Worm (Caenorhabditis elegans) whole organism, L2 larva: ENCODE results near the gene dif-1.

Experiments
- C34F6.9 ChIP-seq: fragments of 150-350 bp; optimal IDR thresholded peaks from 2 replicates; lab custom pipeline; 2014; ENCODE audit warnings: missing biosample characterization, missing genetic modification characterization
- F13H6.1 ChIP-seq: sonication (generic microtip); optimal IDR thresholded peaks from 2 replicates; lab custom pipeline; 2016; ENCODE audit warnings: missing genetic modification characterization, missing compliant biosample characterization
- R02D3.7 ChIP-seq: fragments of 150-350 bp; optimal IDR thresholded peaks from 2 replicates; lab custom pipeline; 2014; ENCODE audit warnings: missing biosample characterization, missing genetic modification characterization
- alr-1 ChIP-seq: fragments of 150-350 bp; optimal IDR thresholded peaks from 2 replicates; lab custom pipeline; 2014; ENCODE audit warnings: missing biosample characterization, missing genetic modification characterization
- aly-2 ChIP-seq: fragments of 150-350 bp; optimal IDR thresholded peaks from 2 replicates; lab custom pipeline; 2014; ENCODE audit warnings: missing biosample characterization, missing genetic modification characterization
- ama-1 ChIP-seq: fragments of 150-350 bp; optimal IDR thresholded peaks from 2 replicates; lab custom pipeline; 2018; ENCODE audit warnings: inconsistent platforms
- ceh-16 ChIP-seq: fragments of 150-350 bp; optimal IDR thresholded peaks from 2 replicates; lab custom pipeline; 2014; ENCODE audit warnings: missing biosample characterization, missing genetic modification characterization
- crh-2 ChIP-seq: sonication (generic microtip); optimal IDR thresholded peaks from 2 replicates; lab custom pipeline; 2017; ENCODE audit warnings: missing biosample characterization, missing genetic modification characterization
- dmd-4 ChIP-seq: sonication (generic microtip); optimal IDR thresholded peaks from 2 replicates; lab custom pipeline; 2017; ENCODE audit warnings: missing biosample characterization, missing genetic modification characterization
- egl-27 ChIP-seq: sonication (generic microtip); optimal IDR thresholded peaks from 3 replicates; lab custom pipeline; 2017; ENCODE audit warnings: missing biosample characterization, missing genetic modification reagents, missing genetic modification characterization
- elt-1 ChIP-seq: fragments of 150-350 bp; optimal IDR thresholded peaks from 2 replicates; lab custom pipeline; 2014; ENCODE audit warnings: missing biosample characterization, missing genetic modification characterization
- fos-1 ChIP-seq: fragments of 150-350 bp; optimal IDR thresholded peaks from 2 replicates; lab custom pipeline; 2014; ENCODE audit warnings: missing biosample characterization, missing genetic modification characterization
- gmeb-1 ChIP-seq: fragments of 150-350 bp; optimal IDR thresholded peaks from 2 replicates; lab custom pipeline; 2014; ENCODE audit warnings: missing biosample characterization, missing genetic modification characterization
- lin-11 ChIP-seq: fragments of 150-350 bp; sonication (generic microtip); optimal IDR thresholded peaks from 2 replicates; lab custom pipeline; 2014; ENCODE audit warnings: missing biosample characterization, missing genetic modification characterization, inconsistent platforms, mixed read lengths
- lin-13 ChIP-seq: fragments of 150-350 bp; optimal IDR thresholded peaks from 2 replicates; lab custom pipeline; 2014; ENCODE audit warnings: missing biosample characterization, missing genetic modification reagents, missing genetic modification characterization
- lsy-2 ChIP-seq, 2 experiments: fragments of 150-350 bp in 1 of 2; sonication (generic microtip) in 1 of 2; optimal IDR thresholded peaks; 2 replicates each; lab custom pipeline; 2014 to 2017; ENCODE audit warnings: missing biosample characterization in 2 of 2, missing genetic modification characterization in 2 of 2
- mab-5 ChIP-seq: fragments of 150-350 bp; optimal IDR thresholded peaks from 2 replicates; lab custom pipeline; 2014; ENCODE audit warnings: missing biosample characterization, missing genetic modification characterization
- mbf-1 ChIP-seq: sonication (generic microtip); optimal IDR thresholded peaks from 2 replicates; lab custom pipeline; 2017; ENCODE audit warnings: missing biosample characterization, missing genetic modification characterization
- mdl-1 ChIP-seq, 2 experiments: fragments of 150-350 bp in 1 of 2; sonication (generic microtip) in 1 of 2; optimal IDR thresholded peaks; 2 replicates each; lab custom pipeline; 2017; ENCODE audit warnings: missing biosample characterization in 2 of 2, missing genetic modification characterization in 2 of 2
- nhr-10 ChIP-seq: sonication (generic microtip); optimal IDR thresholded peaks from 2 replicates; lab custom pipeline; 2017; ENCODE audit warnings: missing biosample characterization, missing genetic modification characterization
- nhr-11 ChIP-seq: fragments of 150-350 bp; optimal IDR thresholded peaks from 2 replicates; lab custom pipeline; 2014; ENCODE audit warnings: missing biosample characterization, missing genetic modification characterization
- nhr-12 ChIP-seq: fragments of 150-350 bp; optimal IDR thresholded peaks from 2 replicates; lab custom pipeline; 2014; ENCODE audit warnings: missing biosample characterization, missing genetic modification characterization
- nhr-129 ChIP-seq: fragments of 150-350 bp; optimal IDR thresholded peaks from 2 replicates; lab custom pipeline; 2014; ENCODE audit warnings: missing biosample characterization, missing genetic modification characterization
- nhr-21 ChIP-seq: fragments of 150-350 bp; optimal IDR thresholded peaks from 2 replicates; lab custom pipeline; 2014; ENCODE audit warnings: missing biosample characterization, missing genetic modification characterization
- nhr-237 ChIP-seq: fragments of 150-350 bp; optimal IDR thresholded peaks from 2 replicates; lab custom pipeline; 2014; ENCODE audit warnings: missing biosample characterization, missing genetic modification characterization
- nhr-25 ChIP-seq: fragments of 150-350 bp; sonication (generic microtip); optimal IDR thresholded peaks from 3 replicates; lab custom pipeline; 2014; ENCODE audit warnings: missing biosample characterization, missing genetic modification characterization
- nhr-6 ChIP-seq: fragments of 150-350 bp; optimal IDR thresholded peaks from 2 replicates; lab custom pipeline; 2014; ENCODE audit warnings: missing biosample characterization, missing genetic modification characterization
- nhr-77 ChIP-seq: fragments of 150-350 bp; optimal IDR thresholded peaks from 2 replicates; lab custom pipeline; 2014; ENCODE audit warnings: missing biosample characterization, missing genetic modification characterization
- sem-4 ChIP-seq: fragments of 150-350 bp; optimal IDR thresholded peaks from 2 replicates; lab custom pipeline; 2014; ENCODE audit warnings: missing biosample characterization, missing genetic modification reagents, missing genetic modification characterization
- skn-1 ChIP-seq: sonication (generic microtip); optimal IDR thresholded peaks from 2 replicates; lab custom pipeline; 2017; ENCODE audit warnings: missing biosample characterization, missing genetic modification characterization
- sma-3 ChIP-seq: sonication (generic microtip); optimal IDR thresholded peaks from 2 replicates; lab custom pipeline; 2016; ENCODE audit warnings: missing genetic modification reagents, missing genetic modification characterization, missing compliant biosample characterization
- sma-9 ChIP-seq, 2 experiments: fragments of 150-350 bp in 1 of 2; sonication (generic microtip) in 1 of 2; optimal IDR thresholded peaks; 2 replicates each; lab custom pipeline; 2014 to 2016; ENCODE audit warnings: missing genetic modification characterization in 2 of 2, mild to moderate bottlenecking in 1 of 2, missing biosample characterization in 1 of 2, missing compliant biosample characterization in 1 of 2, missing genetic modification reagents in 1 of 2, moderate library complexity in 1 of 2
- unc-62 ChIP-seq: fragments of 150-350 bp; optimal IDR thresholded peaks from 2 replicates; lab custom pipeline; 2014; ENCODE audit warnings: missing biosample characterization, missing genetic modification reagents, missing genetic modification characterization
- zag-1 ChIP-seq: fragments of 150-350 bp; optimal IDR thresholded peaks from 2 replicates; lab custom pipeline; 2014; ENCODE audit warnings: missing biosample characterization, missing genetic modification characterization
- ztf-1 ChIP-seq: fragments of 200-800 bp; sonication (Bioruptor generic); conservative IDR thresholded peaks from 2 replicates; pipeline ENCODE4 v1.3.6; 2022; ENCODE audit warnings: missing genetic modification characterization, missing compliant biosample characterization
- ztf-4 ChIP-seq: fragments of 150-350 bp; optimal IDR thresholded peaks from 2 replicates; lab custom pipeline; 2014; ENCODE audit warnings: missing biosample characterization, missing genetic modification characterization

dif-1 gene

ce11 chrIV:7506711-7507110 lies 46.1 kb downstream of the dif-1 start:
- TF ChIP-seq zag-1 (tag; lab: Kevin White, UChicago) (no peak), mdl-1 (tag; optimal IDR thresholded peaks at IDR 0.05; lab: Kevin White, UChicago) (no peak), mbf-1 (tag; lab: Kevin White, UChicago) (no peak), ztf-1 (GFP tag; lab: Robert Waterston, UW) (no peak), unc-62 (GFP tag; lab: Kevin White, UChicago) (no peak), skn-1 (tag; lab: Kevin White, UChicago) (no peak), C34F6.9 (no peak), nhr-129 (tag; lab: Kevin White, UChicago) (no peak), gmeb-1 (tag; lab: Kevin White, UChicago) (no peak), fos-1 (tag; lab: Kevin White, UChicago) (no peak), lsy-2 (tag; optimal IDR thresholded peaks at IDR 0.05; lab: Kevin White, UChicago) (no peak), sma-9 (GFP tag; optimal IDR thresholded peaks at IDR 0.05; lab: Kevin White, UChicago) (no peak), sma-9 (tag; optimal IDR thresholded peaks at IDR 0.05; lab: Kevin White, UChicago) (no peak), nhr-11 (tag; lab: Kevin White, UChicago) (no peak), nhr-10 (no peak)

- TF ChIP-seq mdl-1 (tag; optimal IDR thresholded peaks at IDR 0.05; lab: Kevin White, UChicago) (no peak), nhr-25 (tag; lab: Kevin White, UChicago) (peak; percentile 23), R02D3.7 (tag; lab: Kevin White, UChicago) (no peak), aly-2 (tag; lab: Kevin White, UChicago) (no peak), nhr-129 (tag; lab: Kevin White, UChicago) (peak; percentile 74), egl-27 (no peak), ceh-16 (tag; lab: Kevin White, UChicago) (no peak), sma-3 (GFP tag; lab: Kevin White, UChicago) (peak; percentile 30), lin-13 (peak; percentile 13), mbf-1 (tag; lab: Kevin White, UChicago) (no peak), lsy-2 (tag; optimal IDR thresholded peaks at IDR 0.05; lab: Kevin White, UChicago) (peak in 1 of 2 experiments; percentile 33), unc-62 (GFP tag; lab: Kevin White, UChicago) (no peak), dmd-4 (tag; lab: Kevin White, UChicago) (no peak), zag-1 (tag; lab: Kevin White, UChicago) (no peak), sma-9 (GFP tag; optimal IDR thresholded peaks at IDR 0.05; lab: Kevin White, UChicago) (peak; percentile 66), sma-9 (tag; optimal IDR thresholded peaks at IDR 0.05; lab: Kevin White, UChicago) (no peak), crh-2 (tag; lab: Kevin White, UChicago) (no peak), nhr-21 (tag; lab: Kevin White, UChicago) (no peak), C34F6.9 (no peak), ama-1 (peak; percentile 78), mab-5 (no peak), fos-1 (tag; lab: Kevin White, UChicago) (peak; percentile 14), nhr-11 (tag; lab: Kevin White, UChicago) (no peak), elt-1 (tag; lab: Kevin White, UChicago) (no peak), nhr-6 (tag; lab: Kevin White, UChicago) (peak; percentile 53), nhr-77 (tag; lab: Kevin White, UChicago) (no peak), skn-1 (tag; lab: Kevin White, UChicago) (no peak), nhr-12 (tag; lab: Kevin White, UChicago) (no peak), alr-1 (no peak), F13H6.1 (tag; lab: Kevin White, UChicago) (no peak), ztf-4 (tag; lab: Kevin White, UChicago) (peak; percentile 12)
Measured at ce11 chrIV:7505866-7506488, 46.8 kb downstream of the dif-1 start.

ce11 chrIV:7503322-7503721 lies 49.5 kb downstream of the dif-1 start, which contains the start of gene glt-6:
glt-6 (plus strand) TSS chrIV:7503622.
- TF ChIP-seq ceh-16 (tag; lab: Kevin White, UChicago) (no peak), sem-4 (no peak), C34F6.9 (no peak), nhr-237 (no peak), egl-27 (no peak), lin-11 (tag; lab: Kevin White, UChicago) (no peak), nhr-12 (tag; lab: Kevin White, UChicago) (no peak)
